Worm (Caenorhabditis elegans): ENCODE data around the gene C25D7.16.

Gene C25D7.16

ce11 chrV:15083659-15084058 lies 27.7 kb downstream of the C25D7.16 start (continued):
- TF ChIP-seq attf-6 (GFP tag; IDR thresholded peaks at IDR 0.05) (peak; percentile 57), ccch-3 (GFP tag; optimal IDR thresholded peaks at IDR 0.05) (no peak), madf-3 (GFP tag; IDR thresholded peaks at IDR 0.05) (peak; percentile 58; the same call in 1 of the 2 replicates), Y79H2A.3 (GFP tag; conservative IDR thresholded peaks at IDR 0.05) (no peak), rcor-1 (GFP tag; IDR thresholded peaks at IDR 0.05) (no peak), dox-1 (GFP tag; IDR thresholded peaks at IDR 0.05) (no peak), ama-1 (optimal IDR thresholded peaks at IDR 0.05) (peak; percentile 68), ama-1 (GFP tag; optimal IDR thresholded peaks at IDR 0.05) (peak in 1 of 2 experiments; percentile 80), him-1 (tag; optimal IDR thresholded peaks at IDR 0.05) (no peak), Y56A3A.18 (GFP tag; IDR thresholded peaks at IDR 0.05) (no peak), mes-4 (tag; optimal IDR thresholded peaks at IDR 0.05) (no peak), ceh-40 (GFP tag; IDR thresholded peaks at IDR 0.05) (no peak), F49E8.2 (tag; optimal IDR thresholded peaks at IDR 0.05; ENCODE audit: insufficient read depth) (no peak), F57C9.4 (tag; optimal IDR thresholded peaks at IDR 0.05) (peak; percentile 4), F39B2.1 (GFP tag; IDR thresholded peaks at IDR 0.05) (no peak), egl-18 (GFP tag; IDR thresholded peaks at IDR 0.05) (no peak), ceh-100 (GFP tag; IDR thresholded peaks at IDR 0.05) (no peak), K11D2.4 (GFP tag; IDR thresholded peaks at IDR 0.05) (no peak), nhr-179 (tag; optimal IDR thresholded peaks at IDR 0.05) (no peak), mcd-1 (GFP tag; IDR thresholded peaks at IDR 0.05) (peak; percentile 51; the same call in 1 of the 2 replicates), F57A8.1 (GFP tag; optimal IDR thresholded peaks at IDR 0.05) (no peak), madf-8 (GFP tag; conservative IDR thresholded peaks at IDR 0.05) (no peak), akir-1 (GFP tag; optimal IDR thresholded peaks at IDR 0.05) (no peak), nfya-2 (GFP tag; IDR thresholded peaks at IDR 0.05) (no peak), nhr-80 (tag; optimal IDR thresholded peaks at IDR 0.05) (no peak), nfyb-1 (GFP tag; IDR thresholded peaks at IDR 0.05) (0 out of 2 replicates have a peak, but pooled peaks have one; percentile 27), B0261.1 (tag; optimal IDR thresholded peaks at IDR 0.05) (no peak), ceh-79 (tag; optimal IDR thresholded peaks at IDR 0.05) (no peak), nhr-90 (tag; optimal IDR thresholded peaks at IDR 0.05) (peak; percentile 6), rpc-1 (optimal IDR thresholded peaks at IDR 0.05) (no peak), rpc-1 (tag; optimal IDR thresholded peaks at IDR 0.05) (no peak), F22D6.2 (tag; optimal IDR thresholded peaks at IDR 0.05) (no peak), B0019.2 (GFP tag; conservative IDR thresholded peaks at IDR 0.05) (no peak), madf-10 (tag; optimal IDR thresholded peaks at IDR 0.05) (no peak), ztf-18 (tag; optimal IDR thresholded peaks at IDR 0.05) (no peak), ztf-22 (GFP tag; optimal IDR thresholded peaks at IDR 0.05) (peak; percentile 5), aptf-3 (GFP tag; IDR thresholded peaks at IDR 0.05) (no peak), chd-7 (tag; optimal IDR thresholded peaks at IDR 0.05) (peak; percentile 57), Y67H2A.10 (GFP tag; conservative IDR thresholded peaks at IDR 0.05) (no peak), madf-6 (GFP tag; IDR thresholded peaks at IDR 0.05) (peak; percentile 64), cebp-2 (GFP tag; IDR thresholded peaks at IDR 0.05) (0 out of 2 replicates have a peak, but pooled peaks have one; percentile 35), F23B12.7 (tag; optimal IDR thresholded peaks at IDR 0.05; ENCODE audit: insufficient read depth) (no peak), zim-3 (tag; optimal IDR thresholded peaks at IDR 0.05) (peak; percentile 33), cebp-1 (GFP tag; IDR thresholded peaks at IDR 0.05) (no peak), cebp-1 (tag; optimal IDR thresholded peaks at IDR 0.05) (peak; percentile 65), F52B5.7 (tag; optimal IDR thresholded peaks at IDR 0.05) (no peak), bed-1 (GFP tag; IDR thresholded peaks at IDR 0.05) (no peak), F33H1.4 (GFP tag; IDR thresholded peaks at IDR 0.05) (no peak), egl-44 (GFP tag; IDR thresholded peaks at IDR 0.05) (no peak), hlh-26 (GFP tag; conservative IDR thresholded peaks at IDR 0.05) (no peak)

Data from whole organism, young adult.